Worm (Caenorhabditis elegans): ENCODE measurements around the gene bath-26.

The bath-26 gene

ce11 chrII:1613972-1614371 lies 13.4 kb upstream of the bath-26 start, which contains the start of gene fbxa-164:
fbxa-164 (minus strand) TSS chrII:1614072.
- TF ChIP-seq F13C5.2 (tag; optimal IDR thresholded peaks at IDR 0.05), result no peak
- no peak for TF ChIP-seq hmbx-1 (tag; optimal IDR thresholded peaks at IDR 0.05)
- no peak for TF ChIP-seq tbx-11 (GFP tag; IDR thresholded peaks at IDR 0.05)
- no peak for TF ChIP-seq aly-1 (tag; optimal IDR thresholded peaks at IDR 0.05)
- no peak for TF ChIP-seq tra-4 (tag; optimal IDR thresholded peaks at IDR 0.05)
- no peak for TF ChIP-seq ceh-36 (tag; optimal IDR thresholded peaks at IDR 0.05)
- TF ChIP-seq ets-7 (tag; optimal IDR thresholded peaks at IDR 0.05), result no peak
- no peak for TF ChIP-seq scrt-1 (GFP tag; IDR thresholded peaks at IDR 0.05)
- no peak for TF ChIP-seq B0310.2 (tag; optimal IDR thresholded peaks at IDR 0.05)
- no peak for TF ChIP-seq sea-1 (GFP tag; conservative IDR thresholded peaks at IDR 0.05)
- TF ChIP-seq flt-1 (GFP tag; IDR thresholded peaks at IDR 0.05), result no peak
- no peak for TF ChIP-seq tbx-37 (GFP tag; conservative IDR thresholded peaks at IDR 0.05)

- TF ChIP-seq scrt-1 (GFP tag; IDR thresholded peaks at IDR 0.05), result no peak
- no peak for TF ChIP-seq ceh-13 (GFP tag; optimal IDR thresholded peaks at IDR 0.05)
- no peak for TF ChIP-seq ets-7 (tag; optimal IDR thresholded peaks at IDR 0.05)
- TF ChIP-seq pes-1 (GFP tag; IDR thresholded peaks at IDR 0.05), result no peak
- TF ChIP-seq sea-1 (GFP tag; conservative IDR thresholded peaks at IDR 0.05), result no peak
- TF ChIP-seq F13C5.2 (tag; optimal IDR thresholded peaks at IDR 0.05), result no peak
- TF ChIP-seq tra-4 (tag; optimal IDR thresholded peaks at IDR 0.05), result no peak
- no peak for TF ChIP-seq tbx-37 (GFP tag; conservative IDR thresholded peaks at IDR 0.05)
- TF ChIP-seq aly-1 (tag; optimal IDR thresholded peaks at IDR 0.05), result no peak
- no peak for TF ChIP-seq tbx-11 (GFP tag; IDR thresholded peaks at IDR 0.05)
- TF ChIP-seq hmbx-1 (tag; optimal IDR thresholded peaks at IDR 0.05), result no peak
- no peak for TF ChIP-seq hnd-1 (tag; optimal IDR thresholded peaks at IDR 0.05)
- TF ChIP-seq hmg-4 (GFP tag; optimal IDR thresholded peaks at IDR 0.05), result no peak
These were observed 10.1 kb upstream of the bath-26 start, which contains the start of gene fbxa-163 for ce11 chrII:1610630-1611029. fbxa-163 (minus strand) TSS chrII:1610730.

- TF ChIP-seq hnd-1 (tag; optimal IDR thresholded peaks at IDR 0.05) (no peak), tra-4 (tag; optimal IDR thresholded peaks at IDR 0.05) (no peak), sea-1 (GFP tag; conservative IDR thresholded peaks at IDR 0.05) (no peak), pes-1 (GFP tag; IDR thresholded peaks at IDR 0.05) (no peak), scrt-1 (GFP tag; IDR thresholded peaks at IDR 0.05) (no peak), ceh-36 (tag; optimal IDR thresholded peaks at IDR 0.05) (no peak), aly-1 (tag; optimal IDR thresholded peaks at IDR 0.05) (no peak)
These were observed 8.4 kb upstream of the bath-26 start for ce11 chrII:1608915-1609314.

ce11 chrII:1607575-1607974 lies 7.0 kb upstream of the bath-26 start:
- no peak for TF ChIP-seq hmg-4 (GFP tag; optimal IDR thresholded peaks at IDR 0.05)

- no peak for TF ChIP-seq B0310.2 (tag; optimal IDR thresholded peaks at IDR 0.05)
- no peak for TF ChIP-seq ets-7 (tag; optimal IDR thresholded peaks at IDR 0.05)
- TF ChIP-seq hnd-1 (tag; optimal IDR thresholded peaks at IDR 0.05), result no peak
- no peak for TF ChIP-seq sea-1 (GFP tag; conservative IDR thresholded peaks at IDR 0.05)
- no peak for TF ChIP-seq tbx-11 (GFP tag; IDR thresholded peaks at IDR 0.05)
- no peak for TF ChIP-seq tra-4 (tag; optimal IDR thresholded peaks at IDR 0.05)
- TF ChIP-seq hmg-4 (GFP tag; optimal IDR thresholded peaks at IDR 0.05), result no peak
- no peak for TF ChIP-seq tbx-37 (GFP tag; conservative IDR thresholded peaks at IDR 0.05)
- TF ChIP-seq flt-1 (GFP tag; IDR thresholded peaks at IDR 0.05), result no peak
- TF ChIP-seq ceh-13 (GFP tag; optimal IDR thresholded peaks at IDR 0.05), result no peak
- TF ChIP-seq aly-1 (tag; optimal IDR thresholded peaks at IDR 0.05), result no peak
- TF ChIP-seq scrt-1 (GFP tag; IDR thresholded peaks at IDR 0.05), result no peak
- no peak for TF ChIP-seq F13C5.2 (tag; optimal IDR thresholded peaks at IDR 0.05)
- no peak for TF ChIP-seq ceh-36 (tag; optimal IDR thresholded peaks at IDR 0.05)
- TF ChIP-seq hmbx-1 (tag; optimal IDR thresholded peaks at IDR 0.05), result no peak
- no peak for TF ChIP-seq pes-1 (GFP tag; IDR thresholded peaks at IDR 0.05)
- TF ChIP-seq ama-1 (optimal IDR thresholded peaks at IDR 0.05), result no peak
These were observed 5.5 kb upstream of the bath-26 start, which contains the start of gene bath-33 for ce11 chrII:1606079-1606478. bath-33 (minus strand) TSS chrII:1606179.

- TF ChIP-seq ceh-36 (tag; optimal IDR thresholded peaks at IDR 0.05) (no peak), hmg-4 (GFP tag; optimal IDR thresholded peaks at IDR 0.05) (no peak), flt-1 (GFP tag; IDR thresholded peaks at IDR 0.05) (no peak), ama-1 (optimal IDR thresholded peaks at IDR 0.05) (no peak), sea-1 (GFP tag; conservative IDR thresholded peaks at IDR 0.05) (no peak), tbx-11 (GFP tag; IDR thresholded peaks at IDR 0.05) (no peak), tbx-37 (GFP tag; conservative IDR thresholded peaks at IDR 0.05) (no peak)
These were observed 4.4 kb upstream of the bath-26 start for ce11 chrII:1605010-1605409.

- TF ChIP-seq F13C5.2 (tag; optimal IDR thresholded peaks at IDR 0.05) (no peak), hmbx-1 (tag; optimal IDR thresholded peaks at IDR 0.05) (no peak), ceh-13 (GFP tag; optimal IDR thresholded peaks at IDR 0.05) (no peak), hmg-4 (GFP tag; optimal IDR thresholded peaks at IDR 0.05) (no peak), flt-1 (GFP tag; IDR thresholded peaks at IDR 0.05) (no peak), ets-7 (tag; optimal IDR thresholded peaks at IDR 0.05) (no peak), tbx-11 (GFP tag; IDR thresholded peaks at IDR 0.05) (no peak), aly-1 (tag; optimal IDR thresholded peaks at IDR 0.05) (no peak), scrt-1 (GFP tag; IDR thresholded peaks at IDR 0.05) (no peak), pes-1 (GFP tag; IDR thresholded peaks at IDR 0.05) (no peak), tra-4 (tag; optimal IDR thresholded peaks at IDR 0.05) (no peak), hnd-1 (tag; optimal IDR thresholded peaks at IDR 0.05) (no peak), B0310.2 (tag; optimal IDR thresholded peaks at IDR 0.05) (no peak), sea-1 (GFP tag; conservative IDR thresholded peaks at IDR 0.05) (no peak), ceh-36 (tag; optimal IDR thresholded peaks at IDR 0.05) (no peak)
These were observed 2.5 kb upstream of the bath-26 start for ce11 chrII:1603049-1603448.

- TF ChIP-seq tbx-37 (GFP tag; conservative IDR thresholded peaks at IDR 0.05) (no peak), tra-4 (tag; optimal IDR thresholded peaks at IDR 0.05) (no peak), tbx-11 (GFP tag; IDR thresholded peaks at IDR 0.05) (no peak), sea-1 (GFP tag; conservative IDR thresholded peaks at IDR 0.05) (no peak), B0310.2 (tag; optimal IDR thresholded peaks at IDR 0.05) (no peak), aly-1 (tag; optimal IDR thresholded peaks at IDR 0.05) (no peak), pes-1 (GFP tag; IDR thresholded peaks at IDR 0.05) (no peak), ceh-36 (tag; optimal IDR thresholded peaks at IDR 0.05) (no peak), ama-1 (optimal IDR thresholded peaks at IDR 0.05) (no peak), hmbx-1 (tag; optimal IDR thresholded peaks at IDR 0.05) (no peak), scrt-1 (GFP tag; IDR thresholded peaks at IDR 0.05) (no peak), ets-7 (tag; optimal IDR thresholded peaks at IDR 0.05) (no peak), hnd-1 (tag; optimal IDR thresholded peaks at IDR 0.05) (no peak), flt-1 (GFP tag; IDR thresholded peaks at IDR 0.05) (no peak), ceh-13 (GFP tag; optimal IDR thresholded peaks at IDR 0.05) (no peak), hmg-4 (GFP tag; optimal IDR thresholded peaks at IDR 0.05) (no peak), F13C5.2 (tag; optimal IDR thresholded peaks at IDR 0.05) (no peak)
These were observed 946 bp upstream of the bath-26 start, which contains the start of gene bath-47 for ce11 chrII:1601507-1601906. bath-47 (plus strand) TSS chrII:1601811.
